Fruit fly (Drosophila melanogaster) whole organism, embryonic: ENCODE measurements around the gene Psn.

Experiments used
- B-H2 ChIP-seq: fragments of 200-800 bp; sonication (Bioruptor generic); optimal IDR thresholded peaks from 2 replicates; lab custom pipeline; 2018; ENCODE audit warnings: missing biosample characterization, mild to moderate bottlenecking, missing genetic modification characterization
- Blimp-1 ChIP-seq: fragments of 200-800 bp; sonication (Bioruptor generic); optimal IDR thresholded peaks from 3 replicates; lab custom pipeline; 2018; ENCODE audit warnings: missing biosample characterization, missing genetic modification characterization, mild to moderate bottlenecking, moderate library complexity, missing genetic modification reagents
- CG12104 ChIP-seq: fragments of 200-800 bp; sonication (Bioruptor generic); optimal IDR thresholded peaks from 3 replicates; lab custom pipeline; 2016; ENCODE audit warnings: missing biosample characterization, missing genetic modification characterization
- CG13775 ChIP-seq: fragments of 200-800 bp; sonication (Bioruptor generic); optimal IDR thresholded peaks from 3 replicates; lab custom pipeline; 2017; ENCODE audit warnings: missing biosample characterization, mild to moderate bottlenecking, missing genetic modification characterization
- CG15073 ChIP-seq: fragments of 200-800 bp; sonication (Bioruptor generic); optimal IDR thresholded peaks from 2 replicates; lab custom pipeline; 2016; ENCODE audit warnings: missing biosample characterization, missing genetic modification characterization
- CG1647 ChIP-seq: fragments of 200-800 bp; sonication (Bioruptor generic); optimal IDR thresholded peaks from 3 replicates; lab custom pipeline; 2016; ENCODE audit warnings: missing biosample characterization, missing genetic modification characterization
- CG16813 ChIP-seq: fragments of 200-800 bp; sonication (Bioruptor generic); IDR thresholded peaks from 3 replicates; pipeline ENCODE4 v1.3.6; 2022; ENCODE audit warnings: missing biosample characterization, missing genetic modification characterization; ENCODE audit not compliant: partially characterized antibody
- CG17186 ChIP-seq: fragments of 200-800 bp; sonication (Bioruptor generic); optimal IDR thresholded peaks from 3 replicates; lab custom pipeline; 2017; ENCODE audit warnings: missing biosample characterization, missing genetic modification reagents, missing genetic modification characterization
- CG17385 ChIP-seq: fragments of 200-800 bp; sonication (Bioruptor generic); optimal IDR thresholded peaks from 3 replicates; lab custom pipeline; 2018; ENCODE audit warnings: missing biosample characterization, mild to moderate bottlenecking, missing genetic modification characterization
- CG17802 ChIP-seq: fragments of 200-800 bp; sonication (Bioruptor generic); optimal IDR thresholded peaks from 2 replicates; lab custom pipeline; 2018; ENCODE audit warnings: missing biosample characterization, mild to moderate bottlenecking, missing genetic modification characterization, moderate library complexity
- CG17912 ChIP-seq: fragments of 200-800 bp; sonication (Bioruptor generic); optimal IDR thresholded peaks from 2 replicates; lab custom pipeline; 2018; ENCODE audit warnings: missing biosample characterization, mild to moderate bottlenecking, missing genetic modification characterization
- CG18262 ChIP-seq: fragments of 200-800 bp; optimal IDR thresholded peaks from 3 replicates; lab custom pipeline; 2019; ENCODE audit warnings: missing biosample characterization, mild to moderate bottlenecking, missing genetic modification characterization, moderate library complexity
- CG2129 ChIP-seq: fragments of 200-800 bp; sonication (Bioruptor generic); IDR thresholded peaks from 2 replicates; pipeline ENCODE4 v1.3.6; 2022; ENCODE audit warnings: missing biosample characterization, missing genetic modification characterization; ENCODE audit not compliant: partially characterized antibody
- CG2875 ChIP-seq: fragments of 200-800 bp; sonication (Bioruptor generic); optimal IDR thresholded peaks from 2 replicates; lab custom pipeline; 2017; ENCODE audit warnings: missing biosample characterization, mild to moderate bottlenecking, missing genetic modification characterization, missing genetic modification reagents
- CG3838 ChIP-seq: fragments of 200-800 bp; sonication (Bioruptor generic); optimal IDR thresholded peaks from 3 replicates; lab custom pipeline; 2016; ENCODE audit warnings: missing biosample characterization, missing genetic modification characterization
- CG3995 ChIP-seq: fragments of 200-800 bp; sonication (Bioruptor generic); optimal IDR thresholded peaks from 3 replicates; lab custom pipeline; 2016; ENCODE audit warnings: missing biosample characterization, missing genetic modification characterization
- CG6175 ChIP-seq: fragments of 200-800 bp; sonication (Bioruptor generic); IDR thresholded peaks from 3 replicates; pipeline ENCODE4 v1.3.6; 2022; ENCODE audit warnings: missing biosample characterization, missing genetic modification characterization
- CG6654 ChIP-seq: fragments of 200-800 bp; sonication (Bioruptor generic); optimal IDR thresholded peaks from 2 replicates; lab custom pipeline; 2017; ENCODE audit warnings: missing biosample characterization, mild to moderate bottlenecking, missing genetic modification characterization
- CG6813 ChIP-seq: fragments of 200-800 bp; sonication (Bioruptor generic); optimal IDR thresholded peaks from 2 replicates; lab custom pipeline; 2017; ENCODE audit warnings: missing biosample characterization, missing genetic modification characterization, mild to moderate bottlenecking, moderate library complexity, missing genetic modification reagents
- CG7839 ChIP-seq: fragments of 200-800 bp; sonication (Bioruptor generic); optimal IDR thresholded peaks from 3 replicates; lab custom pipeline; 2018; ENCODE audit warnings: missing biosample characterization, mild to moderate bottlenecking, missing genetic modification characterization, moderate library complexity
- CG8281 ChIP-seq: fragments of 200-800 bp; sonication (Bioruptor generic); optimal IDR thresholded peaks from 2 replicates; lab custom pipeline; 2018; ENCODE audit warnings: missing biosample characterization, mild to moderate bottlenecking, missing genetic modification characterization, moderate library complexity
- CG9437 ChIP-seq: fragments of 200-800 bp; sonication (Bioruptor generic); optimal IDR thresholded peaks from 2 replicates; lab custom pipeline; 2018; ENCODE audit warnings: missing biosample characterization, mild to moderate bottlenecking, missing genetic modification characterization
- CoRest ChIP-seq: fragments of 200-800 bp; sonication (Bioruptor generic); optimal IDR thresholded peaks from 3 replicates; lab custom pipeline; 2018; ENCODE audit warnings: missing biosample characterization, mild to moderate bottlenecking, missing genetic modification characterization, moderate library complexity
- Doc2 ChIP-seq: fragments of 200-800 bp; sonication (Bioruptor generic); IDR thresholded peaks from 2 replicates; pipeline ENCODE4 v1.3.6; 2022; ENCODE audit warnings: missing biosample characterization, missing genetic modification characterization
- Hey ChIP-seq: fragments of 200-800 bp; sonication (Bioruptor generic); optimal IDR thresholded peaks from 3 replicates; lab custom pipeline; 2018; ENCODE audit warnings: missing biosample characterization, mild to moderate bottlenecking, missing genetic modification characterization
- Hr51 ChIP-seq, 2 experiments: fragments of 200-800 bp; sonication (Bioruptor generic); optimal IDR thresholded peaks; 2 replicates in 1 of 2; 3 replicates in 1 of 2; lab custom pipeline; 2016 to 2018; ENCODE audit warnings: missing biosample characterization in 2 of 2, missing genetic modification characterization in 2 of 2, mild to moderate bottlenecking in 1 of 2, moderate library complexity in 1 of 2
- MESR4 ChIP-seq: fragments of 200-800 bp; sonication (Bioruptor generic); optimal IDR thresholded peaks from 2 replicates; lab custom pipeline; 2018; ENCODE audit warnings: missing biosample characterization, mild to moderate bottlenecking, missing genetic modification characterization, moderate library complexity
- Med ChIP-seq: fragments of 200-800 bp; sonication (Bioruptor generic); peaks from one replicate; lab custom pipeline; 2016; ENCODE audit warnings: missing biosample characterization, missing genetic modification characterization, mild to moderate bottlenecking, inconsistent platforms, moderate library complexity
- PHDP ChIP-seq: fragments of 200-800 bp; sonication (Bioruptor generic); optimal IDR thresholded peaks from 3 replicates; lab custom pipeline; 2018; ENCODE audit warnings: missing biosample characterization, mild to moderate bottlenecking, missing genetic modification characterization, moderate library complexity
- ara ChIP-seq: fragments of 200-800 bp; sonication (Bioruptor generic); IDR thresholded peaks from 2 replicates; pipeline ENCODE4 v1.3.6; 2022; ENCODE audit warnings: missing biosample characterization, missing genetic modification characterization
- az2 ChIP-seq: fragments of 200-800 bp; sonication (Bioruptor generic); optimal IDR thresholded peaks from 3 replicates; lab custom pipeline; 2016; ENCODE audit warnings: missing biosample characterization, missing genetic modification characterization
- btn ChIP-seq: fragments of 200-800 bp; sonication (Bioruptor generic); optimal IDR thresholded peaks from 2 replicates; lab custom pipeline; 2016; ENCODE audit warnings: missing biosample characterization, missing genetic modification characterization
- chm ChIP-seq: fragments of 200-800 bp; sonication (Bioruptor generic); IDR thresholded peaks from 2 replicates; pipeline ENCODE4 v1.3.6; 2022; ENCODE audit warnings: missing biosample characterization, missing genetic modification characterization
- dati ChIP-seq: fragments of 200-800 bp; sonication (Bioruptor generic); IDR thresholded peaks from 2 replicates; pipeline ENCODE4 v1.3.6; 2022; ENCODE audit warnings: missing biosample characterization, missing genetic modification characterization
- gsb-n ChIP-seq: fragments of 200-800 bp; sonication (Bioruptor generic); optimal IDR thresholded peaks from 3 replicates; lab custom pipeline; 2018; ENCODE audit warnings: missing biosample characterization, mild to moderate bottlenecking, missing genetic modification characterization
- ham ChIP-seq: fragments of 200-800 bp; sonication (Bioruptor generic); IDR thresholded peaks from 2 replicates; pipeline ENCODE4 v1.3.6; 2022; ENCODE audit warnings: missing biosample characterization, missing genetic modification characterization
- ken ChIP-seq: fragments of 200-800 bp; sonication (Bioruptor generic); IDR thresholded peaks from 3 replicates; pipeline ENCODE4 v1.3.6; 2022; ENCODE audit warnings: missing biosample characterization, missing genetic modification characterization
- klu ChIP-seq: fragments of 200-800 bp; sonication (Bioruptor generic); IDR thresholded peaks from 2 replicates; pipeline ENCODE4 v1.3.6; 2022; ENCODE audit warnings: missing biosample characterization, missing genetic modification characterization
- lab ChIP-seq: fragments of 200-800 bp; sonication (Bioruptor generic); optimal IDR thresholded peaks from 3 replicates; lab custom pipeline; 2017; ENCODE audit warnings: missing biosample characterization, missing genetic modification characterization, mild to moderate bottlenecking, moderate library complexity, missing genetic modification reagents
- ranshi ChIP-seq: fragments of 200-800 bp; sonication (Bioruptor generic); IDR thresholded peaks from 2 replicates; pipeline ENCODE4 v1.3.6; 2022; ENCODE audit warnings: missing biosample characterization, missing genetic modification characterization
- run ChIP-seq: fragments of 200-800 bp; sonication (Bioruptor generic); optimal IDR thresholded peaks from 3 replicates; lab custom pipeline; 2018; ENCODE audit warnings: missing biosample characterization, mild to moderate bottlenecking, missing genetic modification characterization
- shn ChIP-seq: fragments of 200-800 bp; sonication (Bioruptor generic); optimal IDR thresholded peaks from 3 replicates; lab custom pipeline; 2016; ENCODE audit warnings: missing biosample characterization, missing genetic modification characterization
- trh ChIP-seq: fragments of 200-800 bp; sonication (Bioruptor generic); optimal IDR thresholded peaks from 2 replicates; lab custom pipeline; 2016; ENCODE audit warnings: missing biosample characterization, missing genetic modification characterization
- vnd ChIP-seq: fragments of 200-800 bp; sonication (Bioruptor generic); IDR thresholded peaks from 3 replicates; pipeline ENCODE4 v1.3.6; 2022; ENCODE audit warnings: missing biosample characterization, missing genetic modification characterization; ENCODE audit not compliant: partially characterized antibody
- vvl ChIP-seq: fragments of 200-800 bp; sonication (Bioruptor generic); IDR thresholded peaks from 2 replicates; pipeline ENCODE4 v1.3.6; 2022; ENCODE audit warnings: missing biosample characterization, missing genetic modification characterization
- wdn ChIP-seq: fragments of 200-800 bp; sonication (Bioruptor generic); IDR thresholded peaks from 2 replicates; pipeline ENCODE4 v1.3.6; 2022; ENCODE audit warnings: missing biosample characterization, missing genetic modification characterization

Psn gene

DNA sequence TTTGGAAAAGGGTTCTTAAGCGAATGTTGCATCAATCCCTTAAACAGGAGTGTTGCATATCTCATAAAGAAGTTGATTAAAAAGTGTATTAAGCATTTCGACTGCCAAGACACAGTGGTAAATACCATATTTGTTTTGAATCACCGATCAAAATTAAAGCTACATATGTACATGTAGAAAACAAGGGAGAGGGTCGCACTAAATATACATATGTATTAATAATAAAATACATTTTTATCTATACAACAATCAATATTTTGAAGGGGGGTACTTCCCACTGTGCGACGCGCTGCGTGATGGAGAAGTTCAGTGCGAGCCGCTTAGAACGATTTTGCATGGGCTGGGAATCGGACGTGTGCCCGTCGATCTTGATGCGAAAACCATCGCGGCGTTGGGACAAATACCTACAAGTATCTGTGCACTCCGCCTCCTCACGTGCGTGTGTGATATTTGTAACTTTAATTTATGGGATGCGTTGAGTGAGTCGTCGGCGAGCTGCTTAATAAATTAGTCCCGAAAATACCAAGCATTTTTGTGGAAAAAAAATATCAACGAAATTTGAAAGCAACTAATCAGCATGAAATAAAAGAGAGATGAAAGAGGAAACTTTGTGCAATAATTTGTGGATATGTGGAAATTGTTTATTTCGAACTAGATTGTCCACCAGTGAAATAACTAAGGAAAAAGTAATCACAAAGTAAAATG lies 12.7 kb downstream of the Psn start (continued):
- TF ChIP-seq B-H2 (GFP tag; lab: Kevin White, UChicago) (no peak), PHDP (peak; percentile 84), ham (GFP tag; lab: Robert Waterston, UW) (0 out of 2 replicates have a peak, but pooled peaks have one; percentile 50), Blimp-1 (GFP tag; lab: Kevin White, UChicago) (peak; percentile 85), MESR4 (GFP tag; lab: Kevin White, UChicago) (peak; percentile 14), CG17802 (tag; lab: Kevin White, UChicago) (peak; percentile 43), dati (GFP tag; lab: Robert Waterston, UW) (peak; percentile 74; the same call in 1 of the 2 replicates), gsb-n (tag; lab: Kevin White, UChicago) (peak; percentile 74)

DNA sequence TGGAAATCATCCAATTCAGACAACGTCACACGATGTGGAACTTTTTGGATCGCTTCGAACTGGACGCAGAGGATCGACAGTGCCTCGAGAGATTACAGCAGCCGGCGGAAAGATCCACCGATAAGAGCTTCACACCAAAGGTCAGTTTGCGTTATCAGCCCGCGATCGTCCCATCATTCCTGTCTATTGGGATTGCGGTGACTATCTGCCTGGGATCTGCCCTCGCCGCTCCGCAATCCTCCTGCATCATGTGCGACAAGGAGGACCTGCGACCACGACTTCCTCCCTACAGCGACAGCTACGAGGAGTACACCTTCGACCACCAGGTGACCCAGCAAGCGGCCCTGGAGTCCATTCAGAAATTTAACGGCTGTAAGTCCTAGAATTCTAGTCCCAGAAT lies 13.8 kb downstream of the Psn start:
- TF ChIP-seq CG3838 (no peak), ken (GFP tag; lab: Robert Waterston, UW) (0 out of 3 replicates have a peak, but pooled peaks have one; percentile 13), Med (GFP tag; lab: Kevin White, UChicago) (peak; percentile 34), CG2129 (GFP tag; lab: Robert Waterston, UW) (no peak), dati (GFP tag; lab: Robert Waterston, UW) (no peak)

DNA sequence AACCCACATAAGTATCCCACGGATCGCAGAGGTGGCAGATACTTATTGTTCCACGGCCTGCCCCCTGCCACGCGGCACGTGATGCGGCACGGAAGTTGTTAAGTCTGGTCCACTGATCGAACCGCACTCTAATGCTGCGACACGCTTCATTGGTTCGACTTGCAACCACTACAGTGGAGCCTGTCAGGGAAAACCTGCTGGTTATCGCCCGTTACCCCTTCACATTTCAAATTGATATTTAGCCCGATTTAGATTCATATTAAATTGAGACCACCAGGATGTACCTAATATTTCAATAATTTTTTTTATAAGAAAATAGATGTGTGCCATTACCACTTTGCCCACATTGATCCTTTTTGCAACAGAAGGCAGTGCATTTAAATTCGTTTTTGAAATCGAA lies 15.1 kb downstream of the Psn start:
- TF ChIP-seq klu (no peak), CG6175 (GFP tag; lab: Robert Waterston, UW) (no peak), chm (GFP tag; lab: Robert Waterston, UW) (no peak), wdn (GFP tag; lab: Robert Waterston, UW) (no peak), CG16813 (0 out of 3 replicates have a peak, but pooled peaks have one; percentile 21), CG8281 (tag; lab: Kevin White, UChicago) (no peak), CG7839 (tag; lab: Kevin White, UChicago) (peak; percentile 32), CoRest (tag; lab: Kevin White, UChicago) (peak; percentile 26), ara (GFP tag; lab: Robert Waterston, UW) (0 out of 2 replicates have a peak, but pooled peaks have one; percentile 23), CG6654 (GFP tag; lab: Kevin White, UChicago) (no peak), CG17385 (no peak), CG17912 (GFP tag; lab: Kevin White, UChicago) (no peak), trh (GFP tag; lab: Kevin White, UChicago) (no peak), run (tag; lab: Kevin White, UChicago) (no peak), vvl (GFP tag; lab: Robert Waterston, UW) (peak; percentile 38; the same call in 1 of the 2 replicates), ranshi (no peak), CG9437 (no peak), CG1647 (GFP tag; lab: Kevin White, UChicago) (no peak), CG3995 (GFP tag; lab: Kevin White, UChicago) (no peak), lab (no peak), btn (GFP tag; lab: Kevin White, UChicago) (no peak), az2 (GFP tag; lab: Kevin White, UChicago) (peak; percentile 28), Hr51 (GFP tag; optimal IDR thresholded peaks at IDR 0.05; lab: Kevin White, UChicago) (no peak), Doc2 (GFP tag; lab: Robert Waterston, UW) (no peak), CG6813 (GFP tag; lab: Kevin White, UChicago) (no peak), CG15073 (no peak), Hey (tag; lab: Kevin White, UChicago) (no peak), CG13775 (GFP tag; lab: Kevin White, UChicago) (no peak), CG18262 (tag; lab: Kevin White, UChicago) (peak; percentile 42), shn (GFP tag; lab: Kevin White, UChicago) (no peak), vnd (no peak), CG17186 (GFP tag; lab: Kevin White, UChicago) (no peak), CG2875 (GFP tag; lab: Kevin White, UChicago) (peak; percentile 9), CG12104 (no peak)
